Worm (Caenorhabditis elegans): ENCODE data around the gene swt-6.

ce11 chrV:13931952-13932351 is 22.2 kb upstream of the swt-6 start:
- TF ChIP-seq ceh-13 (GFP tag; optimal IDR thresholded peaks at IDR 0.05) (no peak), ama-1 (optimal IDR thresholded peaks at IDR 0.05) (no peak), flt-1 (GFP tag; IDR thresholded peaks at IDR 0.05) (no peak), ceh-36 (tag; optimal IDR thresholded peaks at IDR 0.05) (no peak), tbx-11 (GFP tag; IDR thresholded peaks at IDR 0.05) (no peak), pes-1 (GFP tag; IDR thresholded peaks at IDR 0.05) (no peak), tra-4 (tag; optimal IDR thresholded peaks at IDR 0.05) (no peak), hnd-1 (tag; optimal IDR thresholded peaks at IDR 0.05) (no peak), B0310.2 (tag; optimal IDR thresholded peaks at IDR 0.05) (no peak), ets-7 (tag; optimal IDR thresholded peaks at IDR 0.05) (no peak), sea-1 (GFP tag; conservative IDR thresholded peaks at IDR 0.05) (no peak), hmbx-1 (tag; optimal IDR thresholded peaks at IDR 0.05) (no peak)
